Worm (Caenorhabditis elegans) whole organism, late embryonic: ENCODE data around the gene dhs-25.

Experiments
- ama-1 ChIP-seq: fragments of 150-350 bp; optimal IDR thresholded peaks from 2 replicates; lab custom pipeline; 2014
- ceh-45 ChIP-seq: fragments of 200-800 bp; sonication (Bioruptor generic); IDR thresholded peaks from 2 replicates; pipeline ENCODE4 v1.3.6; 2022; ENCODE audit warnings: missing genetic modification reagents, missing genetic modification characterization, missing compliant biosample characterization
- che-1 ChIP-seq: sonication (generic microtip); optimal IDR thresholded peaks from 2 replicates; lab custom pipeline; 2016; ENCODE audit warnings: mild to moderate bottlenecking, missing genetic modification characterization, missing compliant biosample characterization
- hlh-30 ChIP-seq: sonication (generic microtip); optimal IDR thresholded peaks from 2 replicates; lab custom pipeline; 2017; ENCODE audit warnings: antibody characterized with exemption, missing genetic modification characterization, missing compliant biosample characterization; ENCODE audit not compliant: insufficient read depth
- nfya-1 ChIP-seq: sonication (generic microtip); optimal IDR thresholded peaks from 2 replicates; lab custom pipeline; 2017; ENCODE audit warnings: missing genetic modification characterization, mild to moderate bottlenecking, missing compliant biosample characterization, antibody characterized with exemption, moderate library complexity
- nhr-11 ChIP-seq: fragments of 150-350 bp; optimal IDR thresholded peaks from 2 replicates; lab custom pipeline; 2014; ENCODE audit warnings: missing biosample characterization, missing genetic modification characterization
- pha-2 ChIP-seq: sonication (generic microtip); optimal IDR thresholded peaks from 2 replicates; lab custom pipeline; 2017; ENCODE audit warnings: mild to moderate bottlenecking, missing genetic modification characterization, missing compliant biosample characterization
- sox-4 ChIP-seq: sonication (generic microtip); optimal IDR thresholded peaks from 2 replicates; lab custom pipeline; 2017; ENCODE audit warnings: mild to moderate bottlenecking, missing genetic modification characterization, inconsistent platforms, missing compliant biosample characterization

ce11 chrX:1488775-1489174, 2.4 kb downstream of the dhs-25 start:
- TF ChIP-seq pha-2 (tag; lab: Kevin White, UChicago) (no peak), sox-4 (tag; lab: Kevin White, UChicago) (no peak), nfya-1 (tag; lab: Kevin White, UChicago) (no peak), ama-1 (lab: Kevin White, UChicago) (no peak), nhr-11 (tag; lab: Kevin White, UChicago) (no peak), ceh-45 (no peak), hlh-30 (no peak), che-1 (tag; lab: Kevin White, UChicago) (no peak)
